Worm (Caenorhabditis elegans): ENCODE results near the gene F58H1.8.

- TF ChIP-seq scrt-1 (GFP tag; IDR thresholded peaks at IDR 0.05) (no peak), tbx-37 (GFP tag; conservative IDR thresholded peaks at IDR 0.05) (no peak), ama-1 (optimal IDR thresholded peaks at IDR 0.05) (no peak), pes-1 (GFP tag; IDR thresholded peaks at IDR 0.05) (no peak), ceh-13 (GFP tag; optimal IDR thresholded peaks at IDR 0.05) (no peak), tbx-11 (GFP tag; IDR thresholded peaks at IDR 0.05) (no peak), ceh-36 (tag; optimal IDR thresholded peaks at IDR 0.05) (no peak), tra-4 (tag; optimal IDR thresholded peaks at IDR 0.05) (no peak), F13C5.2 (tag; optimal IDR thresholded peaks at IDR 0.05) (no peak), hnd-1 (tag; optimal IDR thresholded peaks at IDR 0.05) (no peak), hmg-4 (GFP tag; optimal IDR thresholded peaks at IDR 0.05) (no peak), aly-1 (tag; optimal IDR thresholded peaks at IDR 0.05) (no peak)
Measured at ce11 chrV:11941664-11942063, 6.7 kb downstream of the F58H1.8 start.

All from whole organism, early embryonic.